Worm (Caenorhabditis elegans) whole organism, mixed stage, embryonic: ENCODE data around the gene F26G1.9.

ENCODE experiments used
- M03D4.4 ChIP-seq: sonication (generic microtip); optimal IDR thresholded peaks from 2 replicates; lab custom pipeline; 2017; ENCODE audit warnings: mild to moderate bottlenecking, missing genetic modification characterization, missing compliant biosample characterization
- bed-3 ChIP-seq: fragments of 200-800 bp; sonication (Bioruptor generic); optimal IDR thresholded peaks from 3 replicates; lab custom pipeline; 2018; ENCODE audit warnings: mild to moderate bottlenecking, missing genetic modification characterization, moderate library complexity, missing compliant biosample characterization
- blmp-1 ChIP-seq: fragments of 150-350 bp; optimal IDR thresholded peaks from 2 replicates; lab custom pipeline; 2014; ENCODE audit warnings: missing biosample characterization, missing genetic modification characterization
- ceh-39 ChIP-seq: fragments of 150-350 bp; optimal IDR thresholded peaks from 2 replicates; lab custom pipeline; 2014; ENCODE audit warnings: missing biosample characterization, missing genetic modification characterization
- ceh-43 ChIP-seq: fragments of 200-800 bp; sonication (Bioruptor generic); optimal IDR thresholded peaks from 2 replicates; lab custom pipeline; 2018; ENCODE audit warnings: mild to moderate bottlenecking, missing genetic modification characterization, moderate library complexity, missing compliant biosample characterization
- ceh-83 ChIP-seq: fragments of 200-800 bp; sonication (Bioruptor generic); optimal IDR thresholded peaks from 2 replicates; lab custom pipeline; 2018; ENCODE audit warnings: mild to moderate bottlenecking, missing genetic modification characterization, missing compliant biosample characterization
- ces-1 ChIP-seq: fragments of 150-350 bp; optimal IDR thresholded peaks from 2 replicates; lab custom pipeline; 2014; ENCODE audit warnings: missing biosample characterization, missing genetic modification reagents, missing genetic modification characterization
- drap-1 ChIP-seq: fragments of 200-800 bp; sonication (Bioruptor generic); optimal IDR thresholded peaks from 3 replicates; lab custom pipeline; 2018; ENCODE audit warnings: mild to moderate bottlenecking, missing genetic modification characterization, missing compliant biosample characterization
- elt-1 ChIP-seq: sonication (generic microtip); optimal IDR thresholded peaks from 2 replicates; lab custom pipeline; 2017; ENCODE audit warnings: missing genetic modification characterization, mild to moderate bottlenecking, missing compliant biosample characterization, antibody characterized with exemption, moderate library complexity, borderline replicate concordance; ENCODE audit not compliant: insufficient read depth
- elt-3 ChIP-seq: fragments of 150-350 bp; optimal IDR thresholded peaks from 2 replicates; lab custom pipeline; 2014; ENCODE audit warnings: missing biosample characterization, missing genetic modification characterization
- hlh-1 ChIP-seq: fragments of 150-350 bp; optimal IDR thresholded peaks from 2 replicates; lab custom pipeline; 2014; ENCODE audit warnings: missing biosample characterization, missing genetic modification reagents, missing genetic modification characterization
- lin-13 ChIP-seq: fragments of 150-350 bp; optimal IDR thresholded peaks from 2 replicates; lab custom pipeline; 2014; ENCODE audit warnings: missing biosample characterization, missing genetic modification characterization
- lin-32 ChIP-seq: fragments of 200-800 bp; sonication (Bioruptor generic); optimal IDR thresholded peaks from 2 replicates; lab custom pipeline; 2018; ENCODE audit warnings: mild to moderate bottlenecking, missing genetic modification characterization, missing compliant biosample characterization
- lsy-2 ChIP-seq: fragments of 150-350 bp; optimal IDR thresholded peaks from 2 replicates; lab custom pipeline; 2014; ENCODE audit warnings: missing biosample characterization, missing genetic modification characterization
- mab-5 ChIP-seq: fragments of 150-350 bp; optimal IDR thresholded peaks from 2 replicates; lab custom pipeline; 2014; ENCODE audit warnings: missing biosample characterization, missing genetic modification characterization
- mep-1 ChIP-seq: fragments of 150-350 bp; optimal IDR thresholded peaks from 2 replicates; lab custom pipeline; 2017; ENCODE audit warnings: missing biosample characterization, missing genetic modification reagents, missing genetic modification characterization, inconsistent platforms
- nhr-12 ChIP-seq: fragments of 150-350 bp; optimal IDR thresholded peaks from 2 replicates; lab custom pipeline; 2014; ENCODE audit warnings: missing biosample characterization, missing genetic modification characterization
- nhr-2 ChIP-seq: fragments of 150-350 bp; optimal IDR thresholded peaks from 2 replicates; lab custom pipeline; 2014; ENCODE audit warnings: missing biosample characterization, missing genetic modification characterization
- nhr-237 ChIP-seq: fragments of 150-350 bp; optimal IDR thresholded peaks from 2 replicates; lab custom pipeline; 2014; ENCODE audit warnings: missing biosample characterization, missing genetic modification characterization
- nhr-28 ChIP-seq: fragments of 150-350 bp; optimal IDR thresholded peaks from 2 replicates; lab custom pipeline; 2014; ENCODE audit warnings: missing biosample characterization, missing genetic modification characterization
- pha-4 ChIP-seq: fragments of 150-350 bp; optimal IDR thresholded peaks from 2 replicates; lab custom pipeline; 2018; ENCODE audit warnings: missing biosample characterization, missing genetic modification reagents, missing genetic modification characterization
- sem-2 ChIP-seq: fragments of 200-800 bp; sonication (Bioruptor generic); optimal IDR thresholded peaks from 2 replicates; lab custom pipeline; 2018; ENCODE audit warnings: mild to moderate bottlenecking, missing genetic modification characterization, missing compliant biosample characterization
- snpc-4 ChIP-seq: fragments of 150-350 bp; optimal IDR thresholded peaks from 2 replicates; lab custom pipeline; 2014; ENCODE audit warnings: missing biosample characterization, missing genetic modification characterization
- tbx-8 ChIP-seq: fragments of 200-800 bp; sonication (Bioruptor generic); optimal IDR thresholded peaks from 2 replicates; lab custom pipeline; 2018; ENCODE audit warnings: mild to moderate bottlenecking, missing genetic modification characterization, moderate library complexity, missing compliant biosample characterization
- unc-39 ChIP-seq: fragments of 150-350 bp; optimal IDR thresholded peaks from 2 replicates; lab custom pipeline; 2014; ENCODE audit warnings: missing biosample characterization, missing genetic modification characterization
- unc-62 ChIP-seq: fragments of 150-350 bp; optimal IDR thresholded peaks from 2 replicates; lab custom pipeline; 2014; ENCODE audit warnings: missing biosample characterization, missing genetic modification reagents, missing genetic modification characterization
- zip-8 ChIP-seq: fragments of 150-350 bp; optimal IDR thresholded peaks from 2 replicates; lab custom pipeline; 2014; ENCODE audit warnings: missing biosample characterization, missing genetic modification characterization

Gene F26G1.9

ce11 chrII:4773891-4774432 lies at the start of gene F26G1.9, which contains the start of gene F26G1.10:
Gene F26G1.9 (minus strand): TSS chrII:4773991.
Gene F26G1.10 (plus strand): TSS chrII:4774382.
- TF ChIP-seq unc-62 (GFP tag; lab: Kevin White, UChicago), result no peak
- TF ChIP-seq nhr-237 (tag; lab: Kevin White, UChicago), result no peak
- TF ChIP-seq mep-1 (tag; lab: Kevin White, UChicago), result no peak
- TF ChIP-seq lsy-2 (tag; lab: Kevin White, UChicago), result no peak
- TF ChIP-seq mab-5 (tag; lab: Kevin White, UChicago), result no peak
- TF ChIP-seq lin-32, result no peak
- TF ChIP-seq sem-2 (GFP tag; lab: Kevin White, UChicago), result no peak
- no peak for TF ChIP-seq ces-1 (GFP tag; lab: Kevin White, UChicago)
- TF ChIP-seq unc-39 (tag; lab: Kevin White, UChicago), result no peak
- no peak for TF ChIP-seq ceh-83 (GFP tag; lab: Kevin White, UChicago)
- no peak for TF ChIP-seq ceh-43
- no peak for TF ChIP-seq bed-3
- TF ChIP-seq, all 35 proteins: peak for 0

ce11 chrII:4822610-4823009 lies 48.8 kb upstream of the F26G1.9 start:
- no peak for TF ChIP-seq ceh-39
- TF ChIP-seq nhr-2 (tag; lab: Kevin White, UChicago), result peak; percentile 70
- no peak for TF ChIP-seq unc-62 (GFP tag; lab: Kevin White, UChicago)
- TF ChIP-seq zip-8 (tag; lab: Kevin White, UChicago), result peak; percentile 96
- no peak for TF ChIP-seq pha-4 (tag; lab: Kevin White, UChicago)
- no peak for TF ChIP-seq lsy-2 (tag; lab: Kevin White, UChicago)

ce11 chrII:4821739-4822138 lies 47.9 kb upstream of the F26G1.9 start, which contains the start of gene lact-5:
Gene lact-5 (minus strand): TSS chrII:4821739.
- TF ChIP-seq blmp-1 (tag; lab: Kevin White, UChicago) (peak; percentile 69), nhr-28 (tag; lab: Kevin White, UChicago) (no peak), bed-3 (no peak)

- no peak for TF ChIP-seq hlh-1 (tag; lab: Kevin White, UChicago)
- TF ChIP-seq mep-1 (tag; lab: Kevin White, UChicago), result no peak
- TF ChIP-seq, all 35 proteins: peak for 0
Observed at ce11 chrII:4818780-4819179, 45.0 kb upstream of the F26G1.9 start.

ce11 chrII:4815356-4815755 lies 41.6 kb upstream of the F26G1.9 start:
- TF ChIP-seq ceh-39 (no peak), drap-1 (no peak), nhr-12 (tag; lab: Kevin White, UChicago) (no peak), lsy-2 (tag; lab: Kevin White, UChicago) (no peak)

- TF ChIP-seq nhr-2 (tag; lab: Kevin White, UChicago), result no peak
- TF ChIP-seq sem-2 (GFP tag; lab: Kevin White, UChicago), result no peak
- TF ChIP-seq snpc-4 (tag; lab: Kevin White, UChicago), result no peak
- no peak for TF ChIP-seq elt-1 (tag; lab: Kevin White, UChicago)
- no peak for TF ChIP-seq elt-3
- TF ChIP-seq hlh-1 (tag; lab: Kevin White, UChicago), result no peak
- TF ChIP-seq lsy-2 (tag; lab: Kevin White, UChicago), result no peak
- no peak for TF ChIP-seq M03D4.4
- no peak for TF ChIP-seq tbx-8
- TF ChIP-seq unc-39 (tag; lab: Kevin White, UChicago), result no peak
- TF ChIP-seq lin-13, result no peak
Observed at ce11 chrII:4811986-4812385, 38.2 kb upstream of the F26G1.9 start, which contains the start of gene rig-6. Gene rig-6 (minus strand): TSS chrII:4812086.

ce11 chrII:4806726-4807125 lies 32.9 kb upstream of the F26G1.9 start:
- no peak for TF ChIP-seq elt-1 (tag; lab: Kevin White, UChicago)
- TF ChIP-seq hlh-1 (tag; lab: Kevin White, UChicago), result peak; percentile 27
